Worm (Caenorhabditis elegans) whole organism, young adult: Measurements from ENCODE around the gene rbm-17.

Source experiments
- B0019.2 ChIP-seq: fragments of 200-800 bp; sonication (Bioruptor generic); conservative IDR thresholded peaks from 2 replicates; pipeline ENCODE4 v1.3.6; 2022; ENCODE audit warnings: missing genetic modification reagents, missing genetic modification characterization, missing compliant biosample characterization
- B0035.1 ChIP-seq: sonication (generic microtip); optimal IDR thresholded peaks from 2 replicates; lab custom pipeline; 2016; ENCODE audit warnings: missing genetic modification characterization, mild to moderate bottlenecking, missing compliant biosample characterization, missing genotype, missing genetic modification reagents
- C06A6.2 ChIP-seq: fragments of 200-800 bp; sonication (Bioruptor generic); conservative IDR thresholded peaks from 2 replicates; pipeline ENCODE4 v1.3.6; 2022; ENCODE audit warnings: missing genetic modification characterization, missing compliant biosample characterization
- D2030.7 ChIP-seq: fragments of 200-800 bp; sonication (Bioruptor generic); IDR thresholded peaks from 2 replicates; pipeline ENCODE4 v1.3.6; 2022; ENCODE audit warnings: missing genetic modification reagents, missing genetic modification characterization, missing compliant biosample characterization
- F23B12.7 ChIP-seq: sonication (generic microtip); optimal IDR thresholded peaks from 2 replicates; lab custom pipeline; 2017; ENCODE audit warnings: missing genetic modification characterization, mild to moderate bottlenecking, missing compliant biosample characterization, antibody characterized with exemption, moderate library complexity; ENCODE audit not compliant: insufficient read depth
- F33H1.4 ChIP-seq: fragments of 200-800 bp; sonication (Bioruptor generic); IDR thresholded peaks from 2 replicates; pipeline ENCODE4 v1.3.6; 2022; ENCODE audit warnings: missing genetic modification reagents, missing genetic modification characterization, missing compliant biosample characterization
- F55B11.4 ChIP-seq: sonication (generic microtip); optimal IDR thresholded peaks from 2 replicates; lab custom pipeline; 2016; ENCODE audit warnings: missing compliant biosample characterization, missing genetic modification characterization, borderline replicate concordance; ENCODE audit not compliant: insufficient read depth
- K11D2.4 ChIP-seq: fragments of 200-800 bp; sonication (Bioruptor generic); IDR thresholded peaks from 2 replicates; pipeline ENCODE4 v1.3.6; 2022; ENCODE audit warnings: missing genetic modification reagents, missing genetic modification characterization, missing compliant biosample characterization
- K12H6.12 ChIP-seq: fragments of 200-800 bp; sonication (Bioruptor generic); optimal IDR thresholded peaks from 2 replicates; lab custom pipeline; 2018; ENCODE audit warnings: mild to moderate bottlenecking, missing genetic modification characterization, missing compliant biosample characterization
- T07F8.4 ChIP-seq: sonication (generic microtip); optimal IDR thresholded peaks from 2 replicates; lab custom pipeline; 2016; ENCODE audit warnings: mild to moderate bottlenecking, missing genetic modification characterization, moderate library complexity, missing compliant biosample characterization
- Y53F4B.3 ChIP-seq: fragments of 200-800 bp; sonication (Bioruptor generic); IDR thresholded peaks from 2 replicates; pipeline ENCODE4 v1.3.6; 2022; ENCODE audit warnings: missing genetic modification reagents, missing genetic modification characterization, missing compliant biosample characterization
- ZK185.1 ChIP-seq: sonication (generic microtip); optimal IDR thresholded peaks from 2 replicates; lab custom pipeline; 2016; ENCODE audit warnings: mild to moderate bottlenecking, missing genetic modification characterization, missing compliant biosample characterization; ENCODE audit not compliant: poor library complexity, severe bottlenecking
- ama-1 ChIP-seq, 3 experiments: fragments of 150-350 bp in 1 of 3; sonication (generic microtip) in 2 of 3; optimal IDR thresholded peaks; 2 replicates each; lab custom pipeline; 2014 to 2018; ENCODE audit warnings: missing biosample characterization in 2 of 3, missing genetic modification characterization in 2 of 3, missing genetic modification reagents in 2 of 3
- attf-6 ChIP-seq: fragments of 200-800 bp; sonication (Bioruptor generic); IDR thresholded peaks from 2 replicates; pipeline ENCODE4 v1.3.6; 2022; ENCODE audit warnings: missing genetic modification reagents, missing genetic modification characterization, missing compliant biosample characterization
- cebp-1 ChIP-seq, 2 experiments: fragments of 200-800 bp in 1 of 2; sonication (Bioruptor generic) in 1 of 2; sonication (generic microtip) in 1 of 2; IDR thresholded peaks in 1 of 2; optimal IDR thresholded peaks in 1 of 2; 2 replicates each; pipeline versions ENCODE4 v1.3.6 to Lab custom; 2017 to 2022; ENCODE audit warnings: missing compliant biosample characterization in 2 of 2, missing genetic modification characterization in 2 of 2, mild to moderate bottlenecking in 1 of 2, missing genetic modification reagents in 1 of 2, moderate library complexity in 1 of 2
- ceh-27 ChIP-seq: fragments of 200-800 bp; sonication (Bioruptor generic); optimal IDR thresholded peaks from 2 replicates; lab custom pipeline; 2018; ENCODE audit warnings: mild to moderate bottlenecking, missing genetic modification characterization, moderate library complexity, missing compliant biosample characterization
- die-1 ChIP-seq: sonication (generic microtip); optimal IDR thresholded peaks from 2 replicates; lab custom pipeline; 2016; ENCODE audit warnings: missing genotype, mild to moderate bottlenecking, missing genetic modification characterization, missing compliant biosample characterization
- dox-1 ChIP-seq: fragments of 200-800 bp; sonication (Bioruptor generic); IDR thresholded peaks from 2 replicates; pipeline ENCODE4 v1.3.6; 2022; ENCODE audit warnings: missing genetic modification reagents, missing genetic modification characterization, missing compliant biosample characterization
- efl-1 ChIP-seq: fragments of 150-350 bp; optimal IDR thresholded peaks from 2 replicates; lab custom pipeline; 2014; ENCODE audit warnings: missing biosample characterization, missing genetic modification reagents, missing genetic modification characterization
- egrh-3 ChIP-seq: fragments of 200-800 bp; sonication (Bioruptor generic); IDR thresholded peaks from 2 replicates; pipeline ENCODE4 v1.3.6; 2022; ENCODE audit warnings: missing genetic modification reagents, missing genetic modification characterization, missing compliant biosample characterization
- hmg-1.2 ChIP-seq: fragments of 200-800 bp; sonication (Bioruptor generic); IDR thresholded peaks from 2 replicates; pipeline ENCODE4 v1.3.6; 2022; ENCODE audit warnings: missing genetic modification reagents, missing genetic modification characterization, missing compliant biosample characterization
- let-607 ChIP-seq, 2 experiments: fragments of 200-800 bp in 1 of 2; sonication (Bioruptor generic) in 1 of 2; sonication (generic microtip) in 1 of 2; optimal IDR thresholded peaks; 2 replicates each; lab custom pipeline; 2016 to 2018; ENCODE audit warnings: mild to moderate bottlenecking in 2 of 2, missing compliant biosample characterization in 2 of 2, missing genetic modification characterization in 2 of 2, moderate library complexity in 2 of 2, missing genotype in 1 of 2
- lin-35 ChIP-seq, 3 experiments: fragments of 150-350 bp in 2 of 3; sonication (generic microtip) in 1 of 3; optimal IDR thresholded peaks; 2 replicates each; lab custom pipeline; 2014 to 2018; ENCODE audit warnings: missing biosample characterization in 3 of 3, missing genetic modification characterization in 3 of 3, missing genetic modification reagents in 3 of 3
- lin-54 ChIP-seq: fragments of 200-800 bp; sonication (Bioruptor generic); optimal IDR thresholded peaks from 2 replicates; lab custom pipeline; 2018; ENCODE audit warnings: mild to moderate bottlenecking, missing genetic modification characterization, missing compliant biosample characterization
- lsy-27 ChIP-seq: sonication (generic microtip); optimal IDR thresholded peaks from 2 replicates; lab custom pipeline; 2017; ENCODE audit warnings: missing genetic modification characterization, mild to moderate bottlenecking, missing compliant biosample characterization, antibody characterized with exemption, missing genotype, borderline replicate concordance; ENCODE audit not compliant: insufficient read depth
- madf-10 ChIP-seq: sonication (generic microtip); optimal IDR thresholded peaks from 2 replicates; lab custom pipeline; 2016; ENCODE audit warnings: mild to moderate bottlenecking, missing genetic modification characterization, missing compliant biosample characterization
- madf-3 ChIP-seq: fragments of 200-800 bp; sonication (Bioruptor generic); IDR thresholded peaks from 2 replicates; pipeline ENCODE4 v1.3.6; 2022; ENCODE audit warnings: missing genetic modification reagents, missing genetic modification characterization, missing compliant biosample characterization
- madf-6 ChIP-seq: fragments of 200-800 bp; sonication (Bioruptor generic); IDR thresholded peaks from 2 replicates; pipeline ENCODE4 v1.3.6; 2022; ENCODE audit warnings: missing genetic modification reagents, missing genetic modification characterization, missing compliant biosample characterization
- madf-8 ChIP-seq: fragments of 200-800 bp; sonication (Bioruptor generic); conservative IDR thresholded peaks from 2 replicates; pipeline ENCODE4 v1.3.6; 2022; ENCODE audit warnings: missing genetic modification reagents, missing genetic modification characterization, missing compliant biosample characterization
- mcd-1 ChIP-seq: fragments of 200-800 bp; sonication (Bioruptor generic); IDR thresholded peaks from 2 replicates; pipeline ENCODE4 v1.3.6; 2022; ENCODE audit warnings: missing genetic modification reagents, missing genetic modification characterization, missing compliant biosample characterization
- pbrm-1 ChIP-seq: fragments of 200-800 bp; sonication (Bioruptor generic); IDR thresholded peaks from 2 replicates; pipeline ENCODE4 v1.3.6; 2022; ENCODE audit warnings: missing genetic modification reagents, missing genetic modification characterization, missing compliant biosample characterization
- rec-8 ChIP-seq, 2 experiments: sonication (generic microtip); optimal IDR thresholded peaks; 2 replicates each; lab custom pipeline; 2016; ENCODE audit warnings: mild to moderate bottlenecking in 2 of 2, missing genetic modification characterization in 2 of 2, missing genetic modification reagents in 2 of 2, missing genotype in 2 of 2, missing biosample characterization in 1 of 2, missing compliant biosample characterization in 1 of 2, moderate library complexity in 1 of 2
- repo-1 ChIP-seq: sonication (generic microtip); optimal IDR thresholded peaks from 2 replicates; lab custom pipeline; 2017; ENCODE audit warnings: mild to moderate bottlenecking, missing genetic modification characterization, missing compliant biosample characterization
- rpc-1 ChIP-seq, 2 experiments: fragments of 150-350 bp in 1 of 2; sonication (generic microtip) in 1 of 2; optimal IDR thresholded peaks; 2 replicates each; lab custom pipeline; 2014 to 2018; ENCODE audit warnings: missing biosample characterization in 1 of 2, missing genetic modification characterization in 1 of 2, missing genetic modification reagents in 1 of 2, missing genotype in 1 of 2
- sdz-38 ChIP-seq: sonication (generic microtip); optimal IDR thresholded peaks from 2 replicates; lab custom pipeline; 2016; ENCODE audit warnings: missing genotype, missing genetic modification characterization, missing compliant biosample characterization
- sea-2 ChIP-seq: fragments of 200-800 bp; sonication (Bioruptor generic); IDR thresholded peaks from 2 replicates; pipeline ENCODE4 v1.3.6; 2022; ENCODE audit warnings: missing genetic modification characterization, missing compliant biosample characterization
- snpc-1.1 ChIP-seq: sonication (generic microtip); optimal IDR thresholded peaks from 2 replicates; lab custom pipeline; 2017; ENCODE audit warnings: missing genetic modification characterization, mild to moderate bottlenecking, missing compliant biosample characterization, antibody characterized with exemption, moderate library complexity, missing genotype, missing genetic modification reagents; ENCODE audit not compliant: insufficient read depth
- snpc-3.4 ChIP-seq: sonication (generic microtip); optimal IDR thresholded peaks from 2 replicates; lab custom pipeline; 2017; ENCODE audit warnings: missing genetic modification characterization, mild to moderate bottlenecking, missing compliant biosample characterization, antibody characterized with exemption, moderate library complexity, missing genotype, missing genetic modification reagents
- snpc-4 ChIP-seq, 5 experiments: fragments of 150-350 bp in 1 of 5; sonication (generic microtip) in 4 of 5; optimal IDR thresholded peaks; 2 replicates each; lab custom pipeline; 2014 to 2018; ENCODE audit warnings: missing genetic modification characterization in 5 of 5, missing biosample characterization in 3 of 5, antibody characterized with exemption in 2 of 5, mild to moderate bottlenecking in 2 of 5, missing compliant biosample characterization in 2 of 5, missing genotype in 2 of 5, moderate library complexity in 2 of 5, missing genetic modification reagents in 1 of 5
- tbp1 ChIP-seq: fragments of 200-800 bp; sonication (Bioruptor generic); optimal IDR thresholded peaks from 2 replicates; lab custom pipeline; 2018; ENCODE audit warnings: mild to moderate bottlenecking, missing genetic modification characterization, missing compliant biosample characterization
- zfh-2 ChIP-seq: fragments of 200-800 bp; sonication (Bioruptor generic); conservative IDR thresholded peaks from 2 replicates; pipeline ENCODE4 v1.3.6; 2022; ENCODE audit warnings: missing genetic modification reagents, missing genetic modification characterization, missing compliant biosample characterization
- ztf-25 ChIP-seq: fragments of 200-800 bp; sonication (Bioruptor generic); IDR thresholded peaks from 2 replicates; pipeline ENCODE4 v1.3.6; 2022; ENCODE audit warnings: missing genetic modification reagents, missing genetic modification characterization, missing compliant biosample characterization
- ztf-28 ChIP-seq: fragments of 200-800 bp; sonication (Bioruptor generic); IDR thresholded peaks from 2 replicates; pipeline ENCODE4 v1.3.6; 2022; ENCODE audit warnings: missing genetic modification reagents, missing genetic modification characterization, missing compliant biosample characterization

Gene rbm-17

DNA sequence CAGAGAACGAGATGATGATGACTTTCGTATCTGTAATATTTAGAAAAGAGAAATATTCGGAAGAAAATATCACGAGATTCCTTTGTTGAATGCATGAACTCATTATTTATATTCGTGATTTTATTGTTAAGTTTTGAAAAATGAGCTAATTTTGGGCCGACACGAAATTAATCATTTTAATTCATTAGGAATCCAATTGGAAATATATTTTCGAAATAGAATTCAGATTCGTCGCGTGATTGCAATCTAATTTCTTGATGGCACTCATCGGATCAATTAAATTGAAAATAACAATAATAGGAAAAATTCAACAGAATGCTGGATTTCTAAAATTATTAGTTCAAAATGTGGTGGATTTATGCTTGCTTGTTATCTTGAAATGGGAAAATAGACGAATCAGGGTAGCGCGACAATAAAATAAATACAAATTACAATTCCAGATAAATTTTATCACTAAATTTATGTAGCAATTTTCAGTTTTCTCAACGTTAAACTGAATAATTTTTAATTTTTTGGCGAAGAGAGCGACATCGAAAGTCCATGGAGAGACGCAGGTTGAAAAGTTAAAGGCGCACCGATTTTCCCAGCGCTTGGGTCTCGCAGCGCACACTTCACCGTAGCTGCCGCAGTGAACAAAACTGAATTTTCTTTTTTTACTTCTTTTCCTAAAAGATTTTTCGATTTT, 36.3 kb upstream of the rbm-17 start (continued):
- TF ChIP-seq F33H1.4 (GFP tag; lab: Robert Waterston, UW) (peak; percentile 94), tbp1 (GFP tag; lab: Kevin White, UChicago) (peak; percentile 60), ztf-28 (GFP tag; lab: Robert Waterston, UW) (no peak), snpc-3.4 (peak; percentile 80), madf-8 (GFP tag; lab: Robert Waterston, UW) (no peak), attf-6 (no peak), D2030.7 (peak; percentile 72), die-1 (tag; lab: Kevin White, UChicago) (no peak), madf-6 (GFP tag; lab: Robert Waterston, UW) (peak; percentile 72), Y53F4B.3 (no peak), snpc-4 (GFP tag; optimal IDR thresholded peaks at IDR 0.05; lab: Kevin White, UChicago) (no peak), snpc-4 (tag; optimal IDR thresholded peaks at IDR 0.05; lab: Kevin White, UChicago) (peak; percentile 25 to 57 (median 36)), let-607 (tag; optimal IDR thresholded peaks at IDR 0.05; lab: Kevin White, UChicago) (no peak), mcd-1 (GFP tag; lab: Robert Waterston, UW) (peak; percentile 71), pbrm-1 (GFP tag; lab: Robert Waterston, UW) (peak; percentile 43; the same call in 1 of the 2 replicates), K11D2.4 (GFP tag; lab: Robert Waterston, UW) (0 out of 2 replicates have a peak, but pooled peaks have one; percentile 14), lin-35 (GFP tag; optimal IDR thresholded peaks at IDR 0.05; lab: Kevin White, UChicago) (peak in 1 of 3 experiments; percentile 37), ztf-25 (GFP tag; lab: Robert Waterston, UW) (no peak), F55B11.4 (no peak), hmg-1.2 (GFP tag; lab: Robert Waterston, UW) (peak; percentile 76), ceh-27 (GFP tag; lab: Kevin White, UChicago) (peak; percentile 32), sdz-38 (tag; lab: Kevin White, UChicago) (no peak), dox-1 (GFP tag; lab: Robert Waterston, UW) (peak; percentile 62; the same call in 1 of the 2 replicates), snpc-1.1 (tag; lab: Kevin White, UChicago) (no peak), ama-1 (optimal IDR thresholded peaks at IDR 0.05; lab: Kevin White, UChicago) (no peak), ama-1 (GFP tag; optimal IDR thresholded peaks at IDR 0.05; lab: Kevin White, UChicago) (peak; percentile 47 to 51), B0035.1 (tag; lab: Kevin White, UChicago) (peak; percentile 43), rpc-1 (optimal IDR thresholded peaks at IDR 0.05; lab: Kevin White, UChicago) (peak; percentile 1), rpc-1 (tag; optimal IDR thresholded peaks at IDR 0.05; lab: Kevin White, UChicago) (peak; percentile 3), repo-1 (tag; lab: Kevin White, UChicago) (peak; percentile 54), K12H6.12 (tag; lab: Kevin White, UChicago) (peak; percentile 15), lin-54 (GFP tag; lab: Kevin White, UChicago) (peak; percentile 36), zfh-2 (GFP tag; lab: Robert Waterston, UW) (no peak), sea-2 (GFP tag; lab: Robert Waterston, UW) (no peak), rec-8 (tag; optimal IDR thresholded peaks at IDR 0.05; lab: Kevin White, UChicago) (peak in 1 of 2 experiments; percentile 21), egrh-3 (GFP tag; lab: Robert Waterston, UW) (0 out of 2 replicates have a peak, but pooled peaks have one; percentile 16), F23B12.7 (tag; lab: Kevin White, UChicago) (peak; percentile 75), T07F8.4 (tag; lab: Kevin White, UChicago) (no peak), madf-3 (GFP tag; lab: Robert Waterston, UW) (peak; percentile 74; the same call in 1 of the 2 replicates), cebp-1 (GFP tag; IDR thresholded peaks at IDR 0.05; lab: Robert Waterston, UW) (no peak), cebp-1 (tag; optimal IDR thresholded peaks at IDR 0.05; lab: Kevin White, UChicago) (peak; percentile 57), C06A6.2 (GFP tag; lab: Robert Waterston, UW) (no peak), B0019.2 (GFP tag; lab: Robert Waterston, UW) (no peak), lsy-27 (peak; percentile 23), efl-1 (GFP tag; lab: Kevin White, UChicago) (no peak), madf-10 (tag; lab: Kevin White, UChicago) (peak; percentile 11), ZK185.1 (tag; lab: Kevin White, UChicago) (peak; percentile 62)
